ENCODE assay signal across 3 fruit fly cellular contexts in genomic region chr2L:12459841-12460240, dm6.
TF ChIP-seq lines count a peak whose summit lies in the region.

No protein-coding gene starts in this region.

- no peak for TF ChIP-seq CTCF in whole organism, embryonic (GFP tag; optimal IDR thresholded peaks at IDR 0.05; lab: Kevin White, UChicago)

TF ChIP-seq in Kc167, 6 proteins besides CTCF, POLR2A, EP300 and RAD21:
- TF ChIP-seq psq (optimal IDR thresholded peaks at IDR 0.05; lab: Kevin White, UChicago), result no peak
- TF ChIP-seq h (optimal IDR thresholded peaks at IDR 0.05; lab: Kevin White, UChicago), result no peak
- peak; percentile 12 for TF ChIP-seq ttk (optimal IDR thresholded peaks at IDR 0.05; lab: Kevin White, UChicago)
- no peak for TF ChIP-seq insv (optimal IDR thresholded peaks at IDR 0.05; lab: Kevin White, UChicago)
- TF ChIP-seq Sin3A (optimal IDR thresholded peaks at IDR 0.05; lab: Kevin White, UChicago), result no peak

TF ChIP-seq in whole organism, embryonic, 481 proteins besides CTCF, POLR2A, EP300 and RAD21:
- peak; percentile 15; the same call in 1 of the 2 replicates for TF ChIP-seq chm (GFP tag; IDR thresholded peaks at IDR 0.05; lab: Robert Waterston, UW)
- TF ChIP-seq CG13624 (GFP tag; optimal IDR thresholded peaks at IDR 0.05; lab: Kevin White, UChicago), result peak; percentile 12
- no peak for TF ChIP-seq ATbp (GFP tag; optimal IDR thresholded peaks at IDR 0.05; lab: Kevin White, UChicago)
- 0 out of 2 replicates have a peak, but pooled peaks have one; percentile 6 for TF ChIP-seq CG17328 (GFP tag; IDR thresholded peaks at IDR 0.05; lab: Robert Waterston, UW)
- TF ChIP-seq CG4328 (GFP tag; optimal IDR thresholded peaks at IDR 0.05; lab: Kevin White, UChicago), result no peak
- 0 out of 3 replicates have a peak, but pooled peaks have one; percentile 16 for TF ChIP-seq z (GFP tag; IDR thresholded peaks at IDR 0.05; lab: Robert Waterston, UW)
- TF ChIP-seq CG15479 (GFP tag; optimal IDR thresholded peaks at IDR 0.05; lab: Kevin White, UChicago), result peak; percentile 29
- TF ChIP-seq CG9932 (GFP tag; IDR thresholded peaks at IDR 0.05; lab: Robert Waterston, UW), result 0 out of 2 replicates have a peak, but pooled peaks have one; percentile 27
- TF ChIP-seq Opbp (GFP tag; IDR thresholded peaks at IDR 0.05; lab: Robert Waterston, UW; ENCODE audit: partially characterized antibody), result no peak; the same call in 2 of the 3 replicates
- TF ChIP-seq cad (GFP tag; optimal IDR thresholded peaks at IDR 0.05; lab: Kevin White, UChicago), result peak; percentile 31
- TF ChIP-seq CG8290 (GFP tag; optimal IDR thresholded peaks at IDR 0.05; lab: Kevin White, UChicago), result no peak
- TF ChIP-seq CG8290 (tag; optimal IDR thresholded peaks at IDR 0.05; lab: Kevin White, UChicago), result peak in 1 of 2 experiments; percentile 14
- peak; percentile 34 for TF ChIP-seq sqz (GFP tag; optimal IDR thresholded peaks at IDR 0.05; lab: Kevin White, UChicago)
- peak; percentile 58; the same call in 2 of the 3 replicates for TF ChIP-seq Dbx (GFP tag; IDR thresholded peaks at IDR 0.05; lab: Robert Waterston, UW)
- no peak for TF ChIP-seq CG42726 (GFP tag; IDR thresholded peaks at IDR 0.05; lab: Robert Waterston, UW; ENCODE audit: partially characterized antibody)
- no peak for TF ChIP-seq ems (GFP tag; optimal IDR thresholded peaks at IDR 0.05; lab: Kevin White, UChicago)
- TF ChIP-seq Hr78 (GFP tag; optimal IDR thresholded peaks at IDR 0.05; lab: Kevin White, UChicago), result peak in 1 of 2 experiments; percentile 28
- TF ChIP-seq wdn (GFP tag; IDR thresholded peaks at IDR 0.05; lab: Robert Waterston, UW), result 0 out of 2 replicates have a peak, but pooled peaks have one; percentile 3
- TF ChIP-seq Hmx (GFP tag; optimal IDR thresholded peaks at IDR 0.05; lab: Kevin White, UChicago), result no peak
- no peak for TF ChIP-seq CG5953 (GFP tag; IDR thresholded peaks at IDR 0.05; lab: Robert Waterston, UW)
- 0 out of 2 replicates have a peak, but pooled peaks have one; percentile 6 for TF ChIP-seq E2f2 (GFP tag; IDR thresholded peaks at IDR 0.05; lab: Robert Waterston, UW)
- TF ChIP-seq lilli (GFP tag; optimal IDR thresholded peaks at IDR 0.05; lab: Kevin White, UChicago), result peak; percentile 0
- peak; percentile 45 to 75 for TF ChIP-seq Trl (optimal IDR thresholded peaks at IDR 0.05; lab: Kevin White, UChicago)
- TF ChIP-seq Trl (GFP tag; optimal IDR thresholded peaks at IDR 0.05; lab: Kevin White, UChicago), result no peak
- TF ChIP-seq phol (tag; optimal IDR thresholded peaks at IDR 0.05; lab: Kevin White, UChicago), result peak; percentile 56
- TF ChIP-seq CG2199 (GFP tag; IDR thresholded peaks at IDR 0.05; lab: Robert Waterston, UW), result peak; percentile 62; the same call in 1 of the 3 replicates
- no peak for TF ChIP-seq unpg (GFP tag; optimal IDR thresholded peaks at IDR 0.05; lab: Kevin White, UChicago)
- peak; percentile 25; the same call in 1 of the 2 replicates for TF ChIP-seq CG32532 (GFP tag; IDR thresholded peaks at IDR 0.05; lab: Robert Waterston, UW)
- TF ChIP-seq grn (GFP tag; optimal IDR thresholded peaks at IDR 0.05; lab: Kevin White, UChicago), result peak; percentile 2
- no peak for TF ChIP-seq NFAT (GFP tag; IDR thresholded peaks at IDR 0.05; lab: Robert Waterston, UW)
- 0 out of 3 replicates have a peak, but pooled peaks have one; percentile 6 for TF ChIP-seq ci (GFP tag; IDR thresholded peaks at IDR 0.05; lab: Robert Waterston, UW)
- no peak for TF ChIP-seq CG17186 (GFP tag; optimal IDR thresholded peaks at IDR 0.05; lab: Kevin White, UChicago)
- peak; percentile 47 for TF ChIP-seq Atf6 (GFP tag; IDR thresholded peaks at IDR 0.05; lab: Robert Waterston, UW)
- no peak for TF ChIP-seq CG1603 (tag; optimal IDR thresholded peaks at IDR 0.05; lab: Kevin White, UChicago)
- TF ChIP-seq al (GFP tag; IDR thresholded peaks at IDR 0.05; lab: Robert Waterston, UW), result 0 out of 2 replicates have a peak, but pooled peaks have one; percentile 20
- TF ChIP-seq pros (GFP tag; optimal IDR thresholded peaks at IDR 0.05; lab: Kevin White, UChicago), result peak; percentile 81
- TF ChIP-seq B-H1 (GFP tag; IDR thresholded peaks at IDR 0.05; lab: Robert Waterston, UW), result no peak
- peak; percentile 12; the same call in 1 of the 2 replicates for TF ChIP-seq Bgb (GFP tag; IDR thresholded peaks at IDR 0.05; lab: Robert Waterston, UW; ENCODE audit: partially characterized antibody)
- TF ChIP-seq CG3995 (GFP tag; optimal IDR thresholded peaks at IDR 0.05; lab: Kevin White, UChicago), result no peak

TF ChIP-seq in whole organism, prepupa, 60 proteins besides CTCF, POLR2A, EP300 and RAD21:
- peak; percentile 5 for TF ChIP-seq Sox14 (GFP tag; optimal IDR thresholded peaks at IDR 0.05; lab: Kevin White, UChicago)
- no peak for TF ChIP-seq CG9139 (GFP tag; optimal IDR thresholded peaks at IDR 0.05; lab: Kevin White, UChicago)
- peak; percentile 73 for TF ChIP-seq svp (GFP tag; lab: Kevin White, UChicago)
- TF ChIP-seq Eip78C (GFP tag; lab: Kevin White, UChicago), result peak; percentile 30
